Worm (Caenorhabditis elegans) whole organism, early embryonic: ENCODE data around the gene tre-5.

ENCODE experiments used
- aly-1 ChIP-seq: sonication (generic microtip); optimal IDR thresholded peaks from 2 replicates; lab custom pipeline; 2016; ENCODE audit warnings: missing genetic modification characterization, missing compliant biosample characterization
- ama-1 ChIP-seq: fragments of 150-350 bp; optimal IDR thresholded peaks from 2 replicates; lab custom pipeline; 2014
- ceh-36 ChIP-seq: sonication (generic microtip); optimal IDR thresholded peaks from 2 replicates; lab custom pipeline; 2016; ENCODE audit warnings: missing genetic modification characterization, inconsistent platforms, missing compliant biosample characterization
- hmg-4 ChIP-seq: fragments of 200-800 bp; sonication (Bioruptor generic); optimal IDR thresholded peaks from 2 replicates; lab custom pipeline; 2018; ENCODE audit warnings: mild to moderate bottlenecking, missing genetic modification characterization, missing compliant biosample characterization
- hnd-1 ChIP-seq: sonication (generic microtip); optimal IDR thresholded peaks from 2 replicates; lab custom pipeline; 2016; ENCODE audit warnings: missing genetic modification characterization, missing compliant biosample characterization
- pes-1 ChIP-seq: fragments of 200-800 bp; sonication (Bioruptor generic); IDR thresholded peaks from 2 replicates; pipeline ENCODE4 v1.3.6; 2022; ENCODE audit warnings: missing genetic modification reagents, missing genetic modification characterization, missing compliant biosample characterization
- tbx-11 ChIP-seq: fragments of 200-800 bp; sonication (Bioruptor generic); IDR thresholded peaks from 2 replicates; pipeline ENCODE4 v1.3.6; 2022; ENCODE audit warnings: missing genetic modification characterization, missing compliant biosample characterization
- tbx-37 ChIP-seq: fragments of 200-800 bp; sonication (Bioruptor generic); conservative IDR thresholded peaks from 2 replicates; pipeline ENCODE4 v1.3.6; 2022; ENCODE audit warnings: missing genetic modification reagents, missing genetic modification characterization, missing compliant biosample characterization

ce11 chrII:23739-24138 lies 31.4 kb downstream of the tre-5 start:
- TF ChIP-seq tbx-37 (GFP tag; lab: Robert Waterston, UW) (no peak), hnd-1 (tag; lab: Kevin White, UChicago) (no peak), ama-1 (lab: Kevin White, UChicago) (no peak), pes-1 (GFP tag; lab: Robert Waterston, UW) (no peak), tbx-11 (no peak), hmg-4 (GFP tag; lab: Kevin White, UChicago) (no peak), aly-1 (tag; lab: Kevin White, UChicago) (no peak), ceh-36 (no peak)
